Fruit fly (Drosophila melanogaster) whole organism, embryonic: Measurements from ENCODE around the gene CG2641.

Experiments used
- Adf1 ChIP-seq: fragments of 200-800 bp; sonication (Bioruptor generic); IDR thresholded peaks from 2 replicates; pipeline ENCODE4 v1.3.6; 2022; ENCODE audit warnings: missing biosample characterization, missing genetic modification characterization
- B-H1 ChIP-seq: fragments of 200-800 bp; sonication (Bioruptor generic); IDR thresholded peaks from 3 replicates; pipeline ENCODE4 v1.3.6; 2022; ENCODE audit warnings: missing biosample characterization, missing genetic modification characterization
- CG12659 ChIP-seq: fragments of 200-800 bp; sonication (Bioruptor generic); optimal IDR thresholded peaks from 3 replicates; lab custom pipeline; 2017; ENCODE audit warnings: mild to moderate bottlenecking, missing biosample characterization, missing genetic modification reagents, missing genetic modification characterization
- CG13424 ChIP-seq: fragments of 200-800 bp; sonication (Bioruptor generic); optimal IDR thresholded peaks from 2 replicates; lab custom pipeline; 2019; ENCODE audit warnings: missing biosample characterization, mild to moderate bottlenecking, missing genetic modification characterization, moderate library complexity
- CG14860 ChIP-seq: fragments of 200-800 bp; sonication (Bioruptor generic); IDR thresholded peaks from 3 replicates; pipeline ENCODE4 v1.3.6; 2022; ENCODE audit warnings: missing biosample characterization, missing genetic modification characterization; ENCODE audit not compliant: partially characterized antibody
- CG15514 ChIP-seq: fragments of 200-800 bp; sonication (Bioruptor generic); optimal IDR thresholded peaks from 3 replicates; lab custom pipeline; 2017; ENCODE audit warnings: missing biosample characterization, missing genetic modification characterization, mild to moderate bottlenecking, moderate library complexity, missing genetic modification reagents
- CG30020 ChIP-seq: fragments of 200-800 bp; optimal IDR thresholded peaks from 2 replicates; lab custom pipeline; 2019; ENCODE audit warnings: missing biosample characterization, mild to moderate bottlenecking, missing genetic modification characterization, moderate library complexity
- CG31224 ChIP-seq: fragments of 200-800 bp; sonication (Bioruptor generic); IDR thresholded peaks from 2 replicates; pipeline ENCODE4 v1.3.6; 2022; ENCODE audit warnings: missing biosample characterization, missing genetic modification characterization
- CG3163 ChIP-seq: fragments of 200-800 bp; sonication (Bioruptor generic); optimal IDR thresholded peaks from 3 replicates; lab custom pipeline; 2016; ENCODE audit warnings: missing biosample characterization, missing genetic modification characterization
- CG32532 ChIP-seq: fragments of 200-800 bp; sonication (Bioruptor generic); IDR thresholded peaks from 2 replicates; pipeline ENCODE4 v1.3.6; 2022; ENCODE audit warnings: missing biosample characterization, missing genetic modification characterization
- CG43689 ChIP-seq: fragments of 200-800 bp; sonication (Bioruptor generic); IDR thresholded peaks from 2 replicates; pipeline ENCODE4 v1.3.6; 2022; ENCODE audit warnings: missing biosample characterization, missing genetic modification characterization
- CG7786 ChIP-seq: fragments of 200-800 bp; sonication (Bioruptor generic); optimal IDR thresholded peaks from 2 replicates; lab custom pipeline; 2016; ENCODE audit warnings: missing biosample characterization, missing genetic modification characterization
- CG7963 ChIP-seq: fragments of 200-800 bp; sonication (Bioruptor generic); IDR thresholded peaks from 3 replicates; pipeline ENCODE4 v1.3.6; 2022; ENCODE audit warnings: missing biosample characterization, missing genetic modification characterization; ENCODE audit not compliant: partially characterized antibody
- CG8359 ChIP-seq: fragments of 200-800 bp; sonication (Bioruptor generic); optimal IDR thresholded peaks from 2 replicates; lab custom pipeline; 2017; ENCODE audit warnings: missing biosample characterization, mild to moderate bottlenecking, missing genetic modification characterization, borderline replicate concordance
- CG8765 ChIP-seq: fragments of 200-800 bp; sonication (Bioruptor generic); IDR thresholded peaks from 2 replicates; pipeline ENCODE4 v1.3.6; 2022; ENCODE audit warnings: missing biosample characterization, missing genetic modification characterization
- CG9876 ChIP-seq: fragments of 200-800 bp; sonication (Bioruptor generic); optimal IDR thresholded peaks from 2 replicates; lab custom pipeline; 2016; ENCODE audit warnings: missing biosample characterization, missing genetic modification characterization
- CrebB ChIP-seq: fragments of 200-800 bp; sonication (Bioruptor generic); optimal IDR thresholded peaks from 3 replicates; lab custom pipeline; 2018; ENCODE audit warnings: missing biosample characterization, mild to moderate bottlenecking, missing genetic modification characterization
- Dbx ChIP-seq: fragments of 200-800 bp; sonication (Bioruptor generic); IDR thresholded peaks from 3 replicates; pipeline ENCODE4 v1.3.6; 2022; ENCODE audit warnings: missing biosample characterization, missing genetic modification characterization
- Deaf1 ChIP-seq: fragments of 200-800 bp; optimal IDR thresholded peaks from 3 replicates; lab custom pipeline; 2019; ENCODE audit warnings: missing biosample characterization, mild to moderate bottlenecking, missing genetic modification characterization, moderate library complexity
- Dek ChIP-seq: fragments of 200-800 bp; sonication (Bioruptor generic); optimal IDR thresholded peaks from 3 replicates; lab custom pipeline; 2019; ENCODE audit warnings: missing biosample characterization, mild to moderate bottlenecking, missing genetic modification characterization, moderate library complexity
- Drgx ChIP-seq: fragments of 200-800 bp; sonication (Bioruptor generic); IDR thresholded peaks from 2 replicates; pipeline ENCODE4 v1.3.6; 2022; ENCODE audit warnings: missing biosample characterization, missing genetic modification characterization
- Ets65A ChIP-seq: fragments of 200-800 bp; sonication (Bioruptor generic); peaks from one replicate; lab custom pipeline; 2016; ENCODE audit warnings: missing biosample characterization, missing genetic modification characterization
- H15 ChIP-seq: fragments of 200-800 bp; sonication (Bioruptor generic); IDR thresholded peaks from 3 replicates; pipeline ENCODE4 v1.3.6; 2022; ENCODE audit warnings: missing biosample characterization, missing genetic modification characterization
- Hsf ChIP-seq: fragments of 200-800 bp; sonication (Bioruptor generic); optimal IDR thresholded peaks from 3 replicates; lab custom pipeline; 2016; ENCODE audit warnings: missing biosample characterization, missing genetic modification characterization
- PHDP ChIP-seq: fragments of 200-800 bp; sonication (Bioruptor generic); optimal IDR thresholded peaks from 3 replicates; lab custom pipeline; 2018; ENCODE audit warnings: missing biosample characterization, mild to moderate bottlenecking, missing genetic modification characterization, moderate library complexity
- Pdp1 ChIP-seq, 2 experiments: fragments of 200-800 bp; sonication (Bioruptor generic); optimal IDR thresholded peaks; 3 replicates each; lab custom pipeline; 2016; ENCODE audit warnings: missing biosample characterization in 2 of 2, missing genetic modification characterization in 2 of 2, mild to moderate bottlenecking in 1 of 2, moderate library complexity in 1 of 2
- Ravus ChIP-seq: fragments of 200-800 bp; sonication (Bioruptor generic); IDR thresholded peaks from 2 replicates; pipeline ENCODE4 v1.3.6; 2022; ENCODE audit warnings: missing biosample characterization, missing genetic modification characterization
- Six4 ChIP-seq: fragments of 200-800 bp; sonication (Bioruptor generic); optimal IDR thresholded peaks from 2 replicates; lab custom pipeline; 2016; ENCODE audit warnings: missing biosample characterization, missing genetic modification characterization
- Trl ChIP-seq, 3 experiments: fragments of >200 bp in 2 of 3; fragments of 200-800 bp in 1 of 3; sonication (Bioruptor generic) in 1 of 3; optimal IDR thresholded peaks; 2 replicates in 1 of 3; 3 replicates in 2 of 3; lab custom pipeline; 2016 to 2017; ENCODE audit warnings: missing biosample characterization in 1 of 3, missing genetic modification characterization in 1 of 3
- Vsx1 ChIP-seq: fragments of 200-800 bp; sonication (Bioruptor generic); optimal IDR thresholded peaks from 2 replicates; lab custom pipeline; 2017; ENCODE audit warnings: missing biosample characterization, mild to moderate bottlenecking, missing genetic modification characterization, missing genetic modification reagents
- abd-A ChIP-seq: fragments of 200-800 bp; sonication (Bioruptor generic); optimal IDR thresholded peaks from 3 replicates; lab custom pipeline; 2019; ENCODE audit warnings: missing biosample characterization, mild to moderate bottlenecking, missing genetic modification characterization, moderate library complexity
- ase ChIP-seq: fragments of 200-800 bp; sonication (Bioruptor generic); IDR thresholded peaks from 3 replicates; pipeline ENCODE4 v1.3.6; 2022; ENCODE audit warnings: missing biosample characterization, missing genetic modification characterization
- az2 ChIP-seq: fragments of 200-800 bp; sonication (Bioruptor generic); optimal IDR thresholded peaks from 3 replicates; lab custom pipeline; 2016; ENCODE audit warnings: missing biosample characterization, missing genetic modification characterization
- bigmax ChIP-seq: fragments of 200-800 bp; sonication (Bioruptor generic); optimal IDR thresholded peaks from 2 replicates; lab custom pipeline; 2018; ENCODE audit warnings: missing biosample characterization, mild to moderate bottlenecking, missing genetic modification characterization
- cas ChIP-seq: fragments of 200-800 bp; sonication (Bioruptor generic); IDR thresholded peaks from 2 replicates; pipeline ENCODE4 v1.3.6; 2022; ENCODE audit warnings: missing biosample characterization, missing genetic modification characterization
- cato ChIP-seq: fragments of 200-800 bp; sonication (Bioruptor generic); optimal IDR thresholded peaks from 2 replicates; lab custom pipeline; 2016; ENCODE audit warnings: missing biosample characterization, missing genetic modification characterization, borderline replicate concordance
- cg ChIP-seq: fragments of 200-800 bp; sonication (Bioruptor generic); optimal IDR thresholded peaks from 3 replicates; lab custom pipeline; 2019; ENCODE audit warnings: missing biosample characterization, mild to moderate bottlenecking, missing genetic modification characterization, moderate library complexity
- crol ChIP-seq: fragments of 200-800 bp; sonication (Bioruptor generic); IDR thresholded peaks from 2 replicates; pipeline ENCODE4 v1.3.6; 2022; ENCODE audit warnings: missing biosample characterization, missing genetic modification characterization
- ewg ChIP-seq: fragments of 200-800 bp; sonication (Bioruptor generic); optimal IDR thresholded peaks from 3 replicates; lab custom pipeline; 2017; ENCODE audit warnings: mild to moderate bottlenecking, missing biosample characterization, missing genetic modification reagents, missing genetic modification characterization
- gcm2 ChIP-seq: fragments of 200-800 bp; sonication (Bioruptor generic); optimal IDR thresholded peaks from 2 replicates; lab custom pipeline; 2016; ENCODE audit warnings: missing biosample characterization, missing genetic modification characterization
- gsb ChIP-seq: fragments of 200-800 bp; sonication (Bioruptor generic); IDR thresholded peaks from 2 replicates; pipeline ENCODE4 v1.3.6; 2022; ENCODE audit warnings: missing biosample characterization, missing genetic modification characterization
- gt ChIP-seq: fragments of 200-800 bp; sonication (Bioruptor generic); IDR thresholded peaks from 2 replicates; pipeline ENCODE4 v1.3.6; 2022; ENCODE audit warnings: missing biosample characterization, missing genetic modification characterization
- h ChIP-seq: fragments of >200 bp; optimal IDR thresholded peaks from 2 replicates; lab custom pipeline; 2017
- hkb ChIP-seq, 2 experiments: fragments of 200-800 bp in 1 of 2; fragments of >200 bp in 1 of 2; sonication (Bioruptor generic) in 1 of 2; IDR thresholded peaks in 1 of 2; optimal IDR thresholded peaks in 1 of 2; 2 replicates each; pipeline versions ENCODE4 v1.3.6 to Lab custom; 2017 to 2022; ENCODE audit warnings: missing biosample characterization in 1 of 2, missing genetic modification characterization in 1 of 2
- pan ChIP-seq, 4 experiments: fragments of >200 bp in 3 of 4; fragments of 200-800 bp in 1 of 4; sonication (Bioruptor generic) in 1 of 4; optimal IDR thresholded peaks in 3 of 4; IDR thresholded peaks in 1 of 4; 2 replicates each; pipeline versions ENCODE4 v1.3.6 to Lab custom; 2017 to 2022; ENCODE audit warnings: missing biosample characterization in 2 of 4, missing genetic modification characterization in 2 of 4, mixed read lengths in 1 of 4
- schlank ChIP-seq: fragments of 200-800 bp; sonication (Bioruptor generic); optimal IDR thresholded peaks from 2 replicates; lab custom pipeline; 2018; ENCODE audit warnings: missing biosample characterization, mild to moderate bottlenecking, missing genetic modification characterization
- slbo ChIP-seq: fragments of 200-800 bp; sonication (Bioruptor generic); IDR thresholded peaks from 2 replicates; pipeline ENCODE4 v1.3.6; 2022; ENCODE audit warnings: missing biosample characterization, missing genetic modification characterization
- vnd ChIP-seq: fragments of 200-800 bp; sonication (Bioruptor generic); IDR thresholded peaks from 3 replicates; pipeline ENCODE4 v1.3.6; 2022; ENCODE audit warnings: missing biosample characterization, missing genetic modification characterization; ENCODE audit not compliant: partially characterized antibody
- zen2 ChIP-seq: fragments of 200-800 bp; sonication (Bioruptor generic); IDR thresholded peaks from 3 replicates; pipeline ENCODE4 v1.3.6; 2022; ENCODE audit warnings: missing biosample characterization, missing genetic modification characterization; ENCODE audit not compliant: partially characterized antibody

CG2641 gene

DNA sequence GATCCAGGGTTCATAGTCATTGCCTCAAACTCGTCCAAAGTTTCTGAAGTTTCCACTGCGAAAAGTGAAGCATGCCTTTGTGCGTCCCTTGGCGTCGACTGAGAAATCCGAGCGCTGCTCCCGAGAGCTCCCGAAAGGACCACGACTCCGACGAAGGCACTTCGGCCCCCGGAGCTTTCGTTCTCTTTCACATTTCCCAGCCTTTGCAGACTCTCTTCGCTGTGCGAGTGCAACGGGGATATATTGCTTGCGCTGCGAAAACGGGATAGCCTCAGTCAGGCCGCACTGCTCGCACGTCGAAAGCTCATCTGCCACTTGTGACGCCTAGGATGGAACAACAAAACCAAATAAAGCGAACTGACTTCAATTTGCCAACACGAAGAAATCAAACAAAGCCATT is 40.4 kb upstream of the CG2641 start (continued):
- TF ChIP-seq CG7786 (no peak), Adf1 (GFP tag; lab: Robert Waterston, UW) (peak; percentile 50), Trl (optimal IDR thresholded peaks at IDR 0.05; lab: Kevin White, UChicago) (peak; percentile 15 to 21), Trl (GFP tag; optimal IDR thresholded peaks at IDR 0.05; lab: Kevin White, UChicago) (no peak), B-H1 (GFP tag; lab: Robert Waterston, UW) (no peak), Pdp1 (GFP tag; optimal IDR thresholded peaks at IDR 0.05; lab: Kevin White, UChicago) (no peak), H15 (GFP tag; lab: Robert Waterston, UW) (no peak), Ets65A (GFP tag; lab: Kevin White, UChicago) (peak; percentile 28), pan (optimal IDR thresholded peaks at IDR 0.05; lab: Kevin White, UChicago) (no peak), pan (GFP tag; optimal IDR thresholded peaks at IDR 0.05 in 1 of 2, IDR thresholded peaks at IDR 0.05 in 1 of 2) (no peak), ase (GFP tag; lab: Robert Waterston, UW) (no peak), abd-A (tag; lab: Kevin White, UChicago) (peak; percentile 15), CG15514 (GFP tag; lab: Kevin White, UChicago) (no peak), CG8765 (no peak), slbo (GFP tag; lab: Robert Waterston, UW) (no peak), CG14860 (GFP tag; lab: Robert Waterston, UW) (no peak), hkb (optimal IDR thresholded peaks at IDR 0.05; lab: Kevin White, UChicago) (no peak), hkb (GFP tag; IDR thresholded peaks at IDR 0.05; lab: Robert Waterston, UW) (no peak), vnd (GFP tag; lab: Robert Waterston, UW) (no peak), CG8359 (GFP tag; lab: Kevin White, UChicago) (no peak), CG3163 (GFP tag; lab: Kevin White, UChicago) (peak; percentile 97), CG30020 (tag; lab: Kevin White, UChicago) (no peak), Deaf1 (tag; lab: Kevin White, UChicago) (peak; percentile 97), Dek (tag; lab: Kevin White, UChicago) (no peak), schlank (tag; lab: Kevin White, UChicago) (no peak), CG43689 (no peak), zen2 (peak; percentile 15; the same call in 1 of the 3 replicates), cas (GFP tag; lab: Robert Waterston, UW) (no peak), Ravus (no peak)

DNA sequence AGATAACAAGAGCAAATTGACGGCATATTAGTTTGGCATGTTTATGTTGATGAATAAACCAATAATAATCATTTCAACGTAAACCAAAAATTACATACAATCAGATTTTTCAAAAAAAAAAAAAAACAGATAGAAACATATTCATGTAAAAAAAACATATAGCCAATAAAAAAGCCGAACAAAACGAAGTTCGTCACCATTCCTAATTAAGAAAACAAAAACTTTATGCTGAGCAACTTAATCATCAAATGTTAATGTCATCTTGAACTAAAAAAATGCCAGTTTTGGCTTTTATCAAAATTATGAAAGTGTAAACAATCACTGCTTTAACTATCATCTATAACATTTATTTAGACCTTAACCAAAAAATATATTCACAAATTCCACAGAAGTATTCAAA is 36.0 kb upstream of the CG2641 start, which contains the start of gene CG10919:
Gene CG10919, plus strand, starts transcription at position 301 of the 400 bp plus-strand sequence.
- no peak for TF ChIP-seq CrebB (tag; lab: Kevin White, UChicago)
- no peak for TF ChIP-seq bigmax (GFP tag; lab: Kevin White, UChicago)
- no peak for TF ChIP-seq CG7963 (GFP tag; lab: Robert Waterston, UW)
- no peak for TF ChIP-seq CG31224
- no peak for TF ChIP-seq cg (GFP tag; lab: Kevin White, UChicago)
- no peak for TF ChIP-seq CG12659 (GFP tag; lab: Kevin White, UChicago)
- TF ChIP-seq CG32532 (GFP tag; lab: Robert Waterston, UW): no peak
- no peak for TF ChIP-seq Six4 (GFP tag; lab: Kevin White, UChicago)
- TF ChIP-seq Hsf (GFP tag; lab: Kevin White, UChicago): no peak

- TF ChIP-seq CG9876 (GFP tag; lab: Kevin White, UChicago): no peak
- TF ChIP-seq cato (GFP tag; lab: Kevin White, UChicago): no peak
- TF ChIP-seq Dbx (GFP tag; lab: Robert Waterston, UW): no peak
- no peak for TF ChIP-seq crol
- TF ChIP-seq gt: no peak
- no peak for TF ChIP-seq h (lab: Kevin White, UChicago)
- no peak for TF ChIP-seq gcm2
- TF ChIP-seq Drgx (GFP tag; lab: Robert Waterston, UW): no peak
- no peak for TF ChIP-seq CG13424
- TF ChIP-seq az2 (GFP tag; lab: Kevin White, UChicago): no peak
- no peak for TF ChIP-seq Vsx1 (GFP tag; lab: Kevin White, UChicago)
- TF ChIP-seq ewg (GFP tag; lab: Kevin White, UChicago): no peak
- no peak for TF ChIP-seq gsb
- TF ChIP-seq PHDP (tag; lab: Kevin White, UChicago): no peak
Measured at dm6 chr3R:7759486-7759885, 34.4 kb upstream of the CG2641 start, which contains the start of gene Sp7. TSS of gene Sp7 (plus strand) at chr3R:7759786.
